Fruit fly (Drosophila melanogaster) whole organism, embryonic: ENCODE results near the gene Naxe.
A peak's percentile ranks its signal among the peaks of the same experiment; 100 is the strongest.

Experiments
- Antp ChIP-seq: fragments of 200-800 bp; sonication (Bioruptor generic); optimal IDR thresholded peaks from 3 replicates; lab custom pipeline; 2016; ENCODE audit warnings: missing biosample characterization, missing genetic modification characterization
- CG12299 ChIP-seq: fragments of 200-800 bp; sonication (Bioruptor generic); optimal IDR thresholded peaks from 2 replicates; lab custom pipeline; 2018; ENCODE audit warnings: missing biosample characterization, mild to moderate bottlenecking, missing genetic modification characterization
- CG13287 ChIP-seq: fragments of 200-800 bp; sonication (Bioruptor generic); IDR thresholded peaks from 2 replicates; pipeline ENCODE4 v1.3.6; 2022; ENCODE audit warnings: missing biosample characterization, missing genetic modification characterization; ENCODE audit not compliant: partially characterized antibody
- CG16779 ChIP-seq: fragments of 200-800 bp; sonication (Bioruptor generic); IDR thresholded peaks from 2 replicates; pipeline ENCODE4 v1.3.6; 2022; ENCODE audit warnings: missing biosample characterization, missing genetic modification characterization
- CG17385 ChIP-seq: fragments of 200-800 bp; sonication (Bioruptor generic); optimal IDR thresholded peaks from 3 replicates; lab custom pipeline; 2018; ENCODE audit warnings: missing biosample characterization, mild to moderate bottlenecking, missing genetic modification characterization
- CG17568 ChIP-seq: fragments of 200-800 bp; sonication (Bioruptor generic); optimal IDR thresholded peaks from 2 replicates; lab custom pipeline; 2018; ENCODE audit warnings: missing biosample characterization, mild to moderate bottlenecking, missing genetic modification characterization, moderate library complexity
- CG1832 ChIP-seq: fragments of 200-800 bp; sonication (Bioruptor generic); optimal IDR thresholded peaks from 2 replicates; lab custom pipeline; 2017; ENCODE audit warnings: missing biosample characterization, mild to moderate bottlenecking, missing genetic modification characterization, inconsistent platforms
- CG2199 ChIP-seq: fragments of 200-800 bp; sonication (Bioruptor generic); IDR thresholded peaks from 3 replicates; pipeline ENCODE4 v1.3.6; 2022; ENCODE audit warnings: missing biosample characterization, missing genetic modification characterization
- CG3163 ChIP-seq: fragments of 200-800 bp; sonication (Bioruptor generic); optimal IDR thresholded peaks from 3 replicates; lab custom pipeline; 2016; ENCODE audit warnings: missing biosample characterization, missing genetic modification characterization
- CG32772 ChIP-seq: fragments of 200-800 bp; sonication (Bioruptor generic); IDR thresholded peaks from 2 replicates; pipeline ENCODE4 v1.3.6; 2022; ENCODE audit warnings: missing biosample characterization, missing genetic modification characterization
- CG5180 ChIP-seq: fragments of 200-800 bp; sonication (Bioruptor generic); optimal IDR thresholded peaks from 3 replicates; lab custom pipeline; 2017; ENCODE audit warnings: missing biosample characterization, missing genetic modification characterization, mild to moderate bottlenecking, moderate library complexity, missing genetic modification reagents
- CG6765 ChIP-seq: fragments of 200-800 bp; sonication (Bioruptor generic); optimal IDR thresholded peaks from 3 replicates; lab custom pipeline; 2017; ENCODE audit warnings: missing biosample characterization, mild to moderate bottlenecking, missing genetic modification characterization
- CG7963 ChIP-seq: fragments of 200-800 bp; sonication (Bioruptor generic); IDR thresholded peaks from 3 replicates; pipeline ENCODE4 v1.3.6; 2022; ENCODE audit warnings: missing biosample characterization, missing genetic modification characterization; ENCODE audit not compliant: partially characterized antibody
- CG8388 ChIP-seq: fragments of 200-800 bp; sonication (Bioruptor generic); optimal IDR thresholded peaks from 2 replicates; lab custom pipeline; 2019; ENCODE audit warnings: missing biosample characterization, mild to moderate bottlenecking, missing genetic modification characterization, moderate library complexity
- CG9797 ChIP-seq: fragments of 200-800 bp; sonication (Bioruptor generic); optimal IDR thresholded peaks from 3 replicates; lab custom pipeline; 2018; ENCODE audit warnings: missing biosample characterization, mild to moderate bottlenecking, missing genetic modification characterization
- Deaf1 ChIP-seq: fragments of 200-800 bp; optimal IDR thresholded peaks from 3 replicates; lab custom pipeline; 2019; ENCODE audit warnings: missing biosample characterization, mild to moderate bottlenecking, missing genetic modification characterization, moderate library complexity
- Ets65A ChIP-seq: fragments of 200-800 bp; sonication (Bioruptor generic); peaks from one replicate; lab custom pipeline; 2016; ENCODE audit warnings: missing biosample characterization, missing genetic modification characterization
- Gsc ChIP-seq: fragments of 200-800 bp; sonication (Bioruptor generic); IDR thresholded peaks from 2 replicates; pipeline ENCODE4 v1.3.6; 2022; ENCODE audit warnings: missing biosample characterization, missing genetic modification characterization
- Gug ChIP-seq: fragments of 200-800 bp; sonication (Bioruptor generic); IDR thresholded peaks from 4 replicates; pipeline ENCODE4 v1.3.6; 2022; ENCODE audit warnings: missing biosample characterization, missing genetic modification characterization
- H15 ChIP-seq: fragments of 200-800 bp; sonication (Bioruptor generic); IDR thresholded peaks from 3 replicates; pipeline ENCODE4 v1.3.6; 2022; ENCODE audit warnings: missing biosample characterization, missing genetic modification characterization
- HHEX ChIP-seq: fragments of 200-800 bp; sonication (Bioruptor generic); optimal IDR thresholded peaks from 3 replicates; lab custom pipeline; 2017; ENCODE audit warnings: missing biosample characterization, mild to moderate bottlenecking, missing genetic modification characterization, missing genetic modification reagents
- HLH4C ChIP-seq: fragments of 200-800 bp; sonication (Bioruptor generic); IDR thresholded peaks from 3 replicates; pipeline ENCODE4 v1.3.6; 2022; ENCODE audit warnings: missing biosample characterization, missing genetic modification characterization; ENCODE audit not compliant: partially characterized antibody
- Hmr ChIP-seq: fragments of 200-800 bp; sonication (Bioruptor generic); optimal IDR thresholded peaks from 3 replicates; lab custom pipeline; 2017; ENCODE audit warnings: mild to moderate bottlenecking, missing biosample characterization, missing genetic modification reagents, missing genetic modification characterization
- Hmx ChIP-seq: fragments of 200-800 bp; sonication (Bioruptor generic); optimal IDR thresholded peaks from 2 replicates; lab custom pipeline; 2016; ENCODE audit warnings: missing biosample characterization, missing genetic modification characterization
- Jarid2 ChIP-seq: fragments of 200-800 bp; sonication (Bioruptor generic); optimal IDR thresholded peaks from 3 replicates; lab custom pipeline; 2017; ENCODE audit warnings: mild to moderate bottlenecking, missing biosample characterization, missing genetic modification reagents, missing genetic modification characterization
- Max ChIP-seq: fragments of 200-800 bp; sonication (Bioruptor generic); optimal IDR thresholded peaks from 2 replicates; lab custom pipeline; 2016; ENCODE audit warnings: missing biosample characterization, mild to moderate bottlenecking, missing genetic modification characterization
- Meics ChIP-seq: fragments of 200-800 bp; sonication (Bioruptor generic); optimal IDR thresholded peaks from 2 replicates; lab custom pipeline; 2017; ENCODE audit warnings: missing biosample characterization, mild to moderate bottlenecking, missing genetic modification characterization
- Rx ChIP-seq: fragments of 200-800 bp; sonication (Bioruptor generic); IDR thresholded peaks from 2 replicates; pipeline ENCODE4 v1.3.6; 2022; ENCODE audit warnings: missing biosample characterization, missing genetic modification characterization
- Sry-β ChIP-seq: fragments of 200-800 bp; sonication (Bioruptor generic); optimal IDR thresholded peaks from 2 replicates; lab custom pipeline; 2018; ENCODE audit warnings: missing biosample characterization, mild to moderate bottlenecking, missing genetic modification characterization, moderate library complexity
- Trl ChIP-seq, 3 experiments: fragments of >200 bp in 2 of 3; fragments of 200-800 bp in 1 of 3; sonication (Bioruptor generic) in 1 of 3; optimal IDR thresholded peaks; 2 replicates in 1 of 3; 3 replicates in 2 of 3; lab custom pipeline; 2016 to 2017; ENCODE audit warnings: missing biosample characterization in 1 of 3, missing genetic modification characterization in 1 of 3
- ara ChIP-seq: fragments of 200-800 bp; sonication (Bioruptor generic); IDR thresholded peaks from 2 replicates; pipeline ENCODE4 v1.3.6; 2022; ENCODE audit warnings: missing biosample characterization, missing genetic modification characterization
- crol ChIP-seq: fragments of 200-800 bp; sonication (Bioruptor generic); IDR thresholded peaks from 2 replicates; pipeline ENCODE4 v1.3.6; 2022; ENCODE audit warnings: missing biosample characterization, missing genetic modification characterization
- dpn ChIP-seq, 2 experiments: fragments of 200-800 bp; sonication (Bioruptor generic); optimal IDR thresholded peaks; 3 replicates each; lab custom pipeline; 2016; ENCODE audit warnings: missing biosample characterization in 2 of 2, missing genetic modification characterization in 2 of 2
- inv ChIP-seq: fragments of 200-800 bp; sonication (Bioruptor generic); IDR thresholded peaks from 2 replicates; pipeline ENCODE4 v1.3.6; 2022; ENCODE audit warnings: missing biosample characterization, missing genetic modification characterization; ENCODE audit not compliant: partially characterized antibody
- nom ChIP-seq: fragments of 200-800 bp; sonication (Bioruptor generic); optimal IDR thresholded peaks from 2 replicates; lab custom pipeline; 2017; ENCODE audit warnings: missing biosample characterization, missing genetic modification characterization, mild to moderate bottlenecking, moderate library complexity, missing genetic modification reagents
- phol ChIP-seq: fragments of 200-800 bp; sonication (Bioruptor generic); optimal IDR thresholded peaks from 3 replicates; lab custom pipeline; 2018; ENCODE audit warnings: missing biosample characterization, mild to moderate bottlenecking, missing genetic modification characterization, moderate library complexity
- psq ChIP-seq: fragments of 200-800 bp; sonication (Bioruptor generic); optimal IDR thresholded peaks from 2 replicates; lab custom pipeline; 2017; ENCODE audit warnings: missing biosample characterization, missing genetic modification characterization
- sens ChIP-seq: fragments of 200-800 bp; sonication (Bioruptor generic); peaks from one replicate; lab custom pipeline; 2016; ENCODE audit warnings: missing biosample characterization, missing genetic modification characterization
- usp ChIP-seq: fragments of >200 bp; optimal IDR thresholded peaks from 2 replicates; lab custom pipeline; 2017; ENCODE audit warnings: missing biosample characterization, missing genetic modification characterization
- vnd ChIP-seq: fragments of 200-800 bp; sonication (Bioruptor generic); IDR thresholded peaks from 3 replicates; pipeline ENCODE4 v1.3.6; 2022; ENCODE audit warnings: missing biosample characterization, missing genetic modification characterization; ENCODE audit not compliant: partially characterized antibody

Naxe gene

DNA sequence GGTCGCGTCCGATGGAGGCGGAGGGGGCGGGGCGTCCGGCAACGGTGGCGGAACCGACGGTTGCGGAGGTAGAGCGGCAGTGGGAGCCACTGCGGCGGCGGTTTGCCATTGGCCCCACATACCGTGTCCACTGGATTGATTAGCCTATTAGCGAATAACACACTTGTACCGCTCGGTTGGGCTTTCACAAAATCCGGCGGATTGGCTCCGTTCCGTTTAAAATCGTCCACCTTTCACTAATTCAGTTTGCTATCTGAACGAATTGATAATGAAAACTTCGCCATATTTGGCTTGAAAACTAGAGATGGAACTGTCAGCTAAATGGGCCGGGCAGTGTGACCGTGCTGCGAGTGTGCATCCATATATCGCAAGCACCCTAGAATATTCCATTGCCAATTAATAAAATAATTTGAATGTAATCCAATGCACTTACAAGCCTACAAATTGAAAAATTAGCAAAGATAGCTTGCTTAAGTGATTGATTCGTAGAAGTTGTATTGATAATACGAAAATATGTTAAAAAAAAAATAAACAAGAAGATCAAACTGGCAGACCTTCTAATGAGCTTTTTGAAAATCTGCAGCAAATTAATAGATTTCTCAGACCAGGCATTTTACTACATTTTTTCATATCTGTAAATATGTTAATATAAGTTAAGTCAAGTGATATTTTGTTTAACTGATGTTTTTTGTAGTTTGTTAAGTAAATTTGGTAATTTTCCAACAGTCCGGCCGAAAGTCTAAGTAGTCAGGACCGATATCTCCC, 3.6 kb downstream of the Naxe start, which contains the start of gene ZAP3 (continued):
- TF ChIP-seq CG1832 (GFP tag; lab: Kevin White, UChicago) = no peak
- peak; percentile 30; the same call in 2 of the 3 replicates for TF ChIP-seq HLH4C (GFP tag; lab: Robert Waterston, UW)
- TF ChIP-seq CG7963 (GFP tag; lab: Robert Waterston, UW) = peak; percentile 40; the same call in 1 of the 3 replicates
- no peak for TF ChIP-seq CG6765 (GFP tag; lab: Kevin White, UChicago)
- TF ChIP-seq Antp (GFP tag; lab: Kevin White, UChicago) = no peak
- TF ChIP-seq crol (GFP tag; lab: Robert Waterston, UW) = peak; percentile 86
- no peak for TF ChIP-seq CG2199 (GFP tag; lab: Robert Waterston, UW)
- TF ChIP-seq CG17568 (GFP tag; lab: Kevin White, UChicago) = no peak
- no peak for TF ChIP-seq usp
- TF ChIP-seq CG13287 (GFP tag; lab: Robert Waterston, UW) = peak; percentile 27; the same call in 1 of the 2 replicates
- TF ChIP-seq Rx (GFP tag; lab: Robert Waterston, UW) = no peak
- no peak for TF ChIP-seq HHEX (GFP tag; lab: Kevin White, UChicago)
- no peak for TF ChIP-seq Gug (GFP tag; lab: Robert Waterston, UW)
- TF ChIP-seq CG8388 (GFP tag; lab: Kevin White, UChicago) = no peak
- TF ChIP-seq CG9797 (GFP tag; lab: Kevin White, UChicago) = peak; percentile 51
- no peak for TF ChIP-seq CG3163
- TF ChIP-seq Max = no peak
- peak; percentile 39; the same call in 1 of the 2 replicates for TF ChIP-seq inv (GFP tag; lab: Robert Waterston, UW)
- TF ChIP-seq CG12299 = no peak
- TF ChIP-seq vnd (GFP tag; lab: Robert Waterston, UW) = 0 out of 3 replicates have a peak, but pooled peaks have one; percentile 34
- no peak for TF ChIP-seq Gsc (GFP tag; lab: Robert Waterston, UW)
- peak; percentile 18 for TF ChIP-seq nom (GFP tag; lab: Kevin White, UChicago)
- TF ChIP-seq Hmr = no peak
- TF ChIP-seq ara (GFP tag; lab: Robert Waterston, UW) = no peak
- no peak for TF ChIP-seq dpn (GFP tag; optimal IDR thresholded peaks at IDR 0.05; lab: Kevin White, UChicago)
- no peak for TF ChIP-seq Meics (GFP tag; lab: Kevin White, UChicago)
- TF ChIP-seq phol (tag; lab: Kevin White, UChicago) = peak; percentile 82
- no peak for TF ChIP-seq psq (GFP tag; lab: Kevin White, UChicago)
- TF ChIP-seq, all 482 proteins: peak for 43

DNA sequence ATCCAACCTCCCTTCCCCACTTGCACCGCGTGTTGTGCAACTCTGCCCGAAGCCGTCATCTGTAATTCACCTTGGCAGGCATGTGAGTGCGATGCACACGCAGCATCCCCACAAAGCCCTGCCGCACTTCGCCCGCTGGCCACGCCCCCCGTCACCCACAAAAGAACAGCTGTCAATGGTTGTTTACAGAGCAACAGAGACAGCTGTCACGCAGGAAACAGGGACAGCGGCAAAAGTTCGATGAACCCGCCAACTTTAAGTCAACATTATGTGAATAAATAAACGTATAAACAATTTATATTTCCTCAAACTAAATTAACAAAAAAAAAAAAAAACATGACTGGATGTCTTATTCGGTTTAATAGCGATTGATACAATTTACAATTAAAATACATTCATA, 14.5 kb downstream of the Naxe start:
- TF ChIP-seq Hmx (GFP tag; lab: Kevin White, UChicago) (no peak), Ets65A (GFP tag; lab: Kevin White, UChicago) (no peak), crol (GFP tag; lab: Robert Waterston, UW) (peak; percentile 60)
- TF ChIP-seq, all 482 proteins: peak for 1

DNA sequence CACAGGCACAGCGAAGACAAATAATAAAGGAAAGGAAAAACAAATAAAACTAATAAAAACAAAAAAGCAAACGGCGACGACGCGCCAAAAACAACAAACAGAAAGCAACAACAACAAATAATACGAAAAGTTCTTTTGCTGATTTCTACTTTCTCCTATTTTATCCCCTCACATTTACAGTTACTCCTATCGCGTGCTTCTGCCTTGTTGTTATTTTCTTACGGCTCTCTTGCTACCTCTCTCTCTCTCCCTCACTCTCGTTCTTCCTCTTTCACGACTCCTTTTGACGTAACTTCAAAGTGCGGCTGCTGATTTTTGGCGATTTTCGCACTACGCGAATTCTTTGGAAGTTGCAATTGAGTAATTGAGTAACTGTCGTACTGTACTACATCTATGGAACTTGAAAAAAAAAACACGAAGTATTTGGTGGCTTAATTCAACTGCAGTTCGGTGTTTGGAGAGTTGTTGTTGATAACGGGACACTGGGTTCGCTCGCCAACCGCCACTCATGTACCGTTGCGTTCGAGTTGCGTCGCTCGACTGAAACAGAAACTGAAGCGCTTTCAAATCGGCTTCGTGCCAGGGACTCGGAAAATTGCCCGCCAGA, 15.5 kb downstream of the Naxe start, which contains the start of gene CG15312:
Gene CG15312 (minus strand): TSS at position 544 of the 607 bp plus-strand sequence.
- TF ChIP-seq Trl (optimal IDR thresholded peaks at IDR 0.05; lab: Kevin White, UChicago) (peak in 1 of 2 experiments; percentile 27), Trl (GFP tag; optimal IDR thresholded peaks at IDR 0.05; lab: Kevin White, UChicago) (no peak), H15 (GFP tag; lab: Robert Waterston, UW) (0 out of 3 replicates have a peak, but pooled peaks have one; percentile 16), Jarid2 (GFP tag; lab: Kevin White, UChicago) (peak; percentile 9), CG16779 (GFP tag; lab: Robert Waterston, UW) (no peak), Sry-β (GFP tag; lab: Kevin White, UChicago) (no peak), Deaf1 (tag; lab: Kevin White, UChicago) (peak; percentile 75), CG32772 (GFP tag; lab: Robert Waterston, UW) (no peak), CG5180 (GFP tag; lab: Kevin White, UChicago) (peak; percentile 35), CG17385 (GFP tag; lab: Kevin White, UChicago) (peak; percentile 6), sens (GFP tag; lab: Kevin White, UChicago) (peak; percentile 4)
